Fruit fly (Drosophila melanogaster): ENCODE measurements around the gene Dhc16F.

Gene Dhc16F

DNA sequence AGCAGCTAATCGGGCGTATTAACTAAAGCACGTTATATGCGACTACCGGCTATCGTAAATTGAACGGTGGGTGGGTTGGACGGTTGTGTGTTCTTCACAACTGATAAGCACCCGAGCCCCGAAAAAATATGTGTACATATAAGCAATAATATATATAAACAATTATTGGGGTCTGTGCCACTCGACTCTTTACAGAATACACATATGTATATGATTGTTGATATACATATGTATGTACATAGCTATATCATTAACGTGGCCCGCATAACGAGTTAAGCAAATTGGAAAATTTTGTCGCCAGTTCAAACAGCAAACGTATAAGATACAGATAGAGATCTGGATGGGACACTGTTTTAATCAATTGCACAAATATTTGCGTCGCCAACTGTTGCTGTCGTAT is 18.4 kb downstream of the Dhc16F start (continued):
- TF ChIP-seq caup (GFP tag; optimal IDR thresholded peaks at IDR 0.05; ENCODE audit: severe bottlenecking), result peak; percentile 63
- no peak for TF ChIP-seq jigr1 (GFP tag; IDR thresholded peaks at IDR 0.05)
- peak; percentile 36 for TF ChIP-seq Fer3 (tag; optimal IDR thresholded peaks at IDR 0.05)
- peak; percentile 62 for TF ChIP-seq ATbp (GFP tag; optimal IDR thresholded peaks at IDR 0.05)
- TF ChIP-seq CG3281 (GFP tag; optimal IDR thresholded peaks at IDR 0.05), result peak; percentile 37
- no peak for TF ChIP-seq CG15479 (GFP tag; optimal IDR thresholded peaks at IDR 0.05)
- TF ChIP-seq CG7556 (GFP tag; optimal IDR thresholded peaks at IDR 0.05), result no peak
- TF ChIP-seq pfk (GFP tag; optimal IDR thresholded peaks at IDR 0.05), result peak; percentile 31
- TF ChIP-seq CG1233 (GFP tag; optimal IDR thresholded peaks at IDR 0.05), result peak; percentile 25
- peak; percentile 72 for TF ChIP-seq CG10543 (GFP tag; optimal IDR thresholded peaks at IDR 0.05)
- TF ChIP-seq Asciz (GFP tag; optimal IDR thresholded peaks at IDR 0.05), result peak; percentile 51
- peak; percentile 11 for TF ChIP-seq ash1 (GFP tag; optimal IDR thresholded peaks at IDR 0.05)
- TF ChIP-seq CG9817 (tag; optimal IDR thresholded peaks at IDR 0.05), result peak; percentile 2
- TF ChIP-seq CG2129 (GFP tag; IDR thresholded peaks at IDR 0.05; ENCODE audit: partially characterized antibody), result no peak
- TF ChIP-seq odd (GFP tag; optimal IDR thresholded peaks at IDR 0.05), result peak; percentile 46
- no peak for TF ChIP-seq Atf-2 (GFP tag; optimal IDR thresholded peaks at IDR 0.05)
- peak; percentile 46 for TF ChIP-seq sens (GFP tag)
- no peak for TF ChIP-seq CoRest (tag; optimal IDR thresholded peaks at IDR 0.05)
- peak; percentile 80 for TF ChIP-seq CG13296 (GFP tag; optimal IDR thresholded peaks at IDR 0.05)
- TF ChIP-seq bab2 (GFP tag; optimal IDR thresholded peaks at IDR 0.05), result no peak
- TF ChIP-seq Meics (GFP tag; optimal IDR thresholded peaks at IDR 0.05), result peak; percentile 47
- no peak for TF ChIP-seq CG5245 (GFP tag; optimal IDR thresholded peaks at IDR 0.05)
- peak; percentile 57 for TF ChIP-seq exex (tag; optimal IDR thresholded peaks at IDR 0.05)
- peak; percentile 28 for TF ChIP-seq CG6813 (GFP tag; optimal IDR thresholded peaks at IDR 0.05)
- no peak for TF ChIP-seq Usf (GFP tag; optimal IDR thresholded peaks at IDR 0.05)
- no peak for TF ChIP-seq CG3726 (GFP tag; IDR thresholded peaks at IDR 0.05)
- no peak for TF ChIP-seq ssp (GFP tag; IDR thresholded peaks at IDR 0.05)
- no peak for TF ChIP-seq CG33557 (GFP tag; optimal IDR thresholded peaks at IDR 0.05)
- TF ChIP-seq CG12071 (GFP tag; optimal IDR thresholded peaks at IDR 0.05), result peak; percentile 55
- TF ChIP-seq CG10209 (GFP tag; optimal IDR thresholded peaks at IDR 0.05), result peak; percentile 5
- no peak for TF ChIP-seq pita (GFP tag; optimal IDR thresholded peaks at IDR 0.05)
- TF ChIP-seq Med (GFP tag), result peak; percentile 53
- no peak for TF ChIP-seq scrt (GFP tag; optimal IDR thresholded peaks at IDR 0.05)
- peak; percentile 53; the same call in 1 of the 3 replicates for TF ChIP-seq ci (GFP tag; IDR thresholded peaks at IDR 0.05)
- TF ChIP-seq CrebB (tag; optimal IDR thresholded peaks at IDR 0.05), result peak; percentile 62
- TF ChIP-seq fd3F (GFP tag; optimal IDR thresholded peaks at IDR 0.05), result peak; percentile 34
- no peak for TF ChIP-seq tio (GFP tag; optimal IDR thresholded peaks at IDR 0.05)
- TF ChIP-seq CG17612 (GFP tag; IDR thresholded peaks at IDR 0.05), result no peak
- peak; percentile 45 for TF ChIP-seq CG17912 (GFP tag; optimal IDR thresholded peaks at IDR 0.05)
- peak; percentile 84 for TF ChIP-seq mirr (GFP tag; optimal IDR thresholded peaks at IDR 0.05)
- TF ChIP-seq BtbVII (GFP tag; optimal IDR thresholded peaks at IDR 0.05), result peak; percentile 10
- peak; percentile 48 for TF ChIP-seq MTF-1 (GFP tag; optimal IDR thresholded peaks at IDR 0.05; ENCODE audit: borderline replicate concordance)
- no peak for TF ChIP-seq CG4424 (GFP tag; optimal IDR thresholded peaks at IDR 0.05)
- TF ChIP-seq eve (GFP tag; optimal IDR thresholded peaks at IDR 0.05), result no peak
- TF ChIP-seq zfh2 (GFP tag; optimal IDR thresholded peaks at IDR 0.05), result no peak
- no peak for TF ChIP-seq Stat92E (GFP tag; optimal IDR thresholded peaks at IDR 0.05)
- TF ChIP-seq CG7987 (GFP tag; optimal IDR thresholded peaks at IDR 0.05), result peak; percentile 11
- peak; percentile 74 for TF ChIP-seq lab (GFP tag; optimal IDR thresholded peaks at IDR 0.05)
- TF ChIP-seq eyg (GFP tag; optimal IDR thresholded peaks at IDR 0.05), result no peak
- no peak for TF ChIP-seq CG18476 (GFP tag; optimal IDR thresholded peaks at IDR 0.05)
